Worm (Caenorhabditis elegans) whole organism, midembryonic: ENCODE measurements around the gene srg-24.

Experiments used
- T22C8.4 ChIP-seq: fragments of 200-800 bp; sonication (Bioruptor generic); IDR thresholded peaks from 2 replicates; pipeline ENCODE4 v1.3.6; 2022; ENCODE audit warnings: missing genetic modification characterization, missing compliant biosample characterization
- cog-1 ChIP-seq: sonication (generic microtip); optimal IDR thresholded peaks from 2 replicates; lab custom pipeline; 2016; ENCODE audit warnings: missing genetic modification characterization, missing compliant biosample characterization
- flt-1 ChIP-seq: fragments of 200-800 bp; sonication (Bioruptor generic); IDR thresholded peaks from 2 replicates; pipeline ENCODE4 v1.3.6; 2022; ENCODE audit warnings: missing genetic modification characterization, missing compliant biosample characterization
- klf-2 ChIP-seq: fragments of 200-800 bp; sonication (Bioruptor generic); conservative IDR thresholded peaks from 2 replicates; pipeline ENCODE4 v1.3.6; 2022; ENCODE audit warnings: missing genetic modification reagents, missing genetic modification characterization, missing compliant biosample characterization
- med-1 ChIP-seq: sonication (generic microtip); optimal IDR thresholded peaks from 2 replicates; lab custom pipeline; 2017; ENCODE audit warnings: missing genetic modification characterization, mild to moderate bottlenecking, missing compliant biosample characterization, antibody characterized with exemption, missing genetic modification reagents; ENCODE audit not compliant: insufficient read depth
- ref-1 ChIP-seq: fragments of 200-800 bp; sonication (Bioruptor generic); conservative IDR thresholded peaks from 2 replicates; pipeline ENCODE4 v1.3.6; 2022; ENCODE audit warnings: missing genetic modification reagents, missing genetic modification characterization, missing compliant biosample characterization
- tab-1 ChIP-seq: fragments of 200-800 bp; sonication (Bioruptor generic); IDR thresholded peaks from 2 replicates; pipeline ENCODE4 v1.3.6; 2022; ENCODE audit warnings: missing genetic modification characterization, missing compliant biosample characterization
- ztf-23 ChIP-seq: fragments of 200-800 bp; sonication (Bioruptor generic); IDR thresholded peaks from 2 replicates; pipeline ENCODE4 v1.3.6; 2022; ENCODE audit warnings: missing genetic modification reagents, missing genetic modification characterization, missing compliant biosample characterization
- ztf-29 ChIP-seq: fragments of 200-800 bp; sonication (Bioruptor generic); IDR thresholded peaks from 2 replicates; pipeline ENCODE4 v1.3.6; 2022; ENCODE audit warnings: missing genetic modification reagents, missing genetic modification characterization, missing compliant biosample characterization

Gene srg-24

DNA sequence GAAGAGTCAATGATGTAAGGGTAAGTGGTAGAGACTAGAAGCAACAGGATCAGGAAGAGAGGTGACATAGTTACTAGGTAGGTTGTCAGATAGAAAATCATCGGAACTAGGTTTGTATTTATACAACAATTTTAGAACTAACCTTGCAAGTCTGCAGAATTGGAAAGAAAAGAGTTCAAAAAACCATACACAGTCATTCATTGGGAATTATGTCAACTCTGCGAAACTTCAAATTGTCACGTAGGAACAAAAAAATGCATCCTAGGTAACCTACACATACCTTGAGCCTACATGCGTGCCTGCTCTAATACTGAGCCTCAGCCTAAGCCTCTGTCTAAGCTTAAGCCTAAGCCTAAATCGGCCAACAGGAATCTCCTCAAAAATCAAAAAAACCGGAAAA lies 25.9 kb upstream of the srg-24 start, which contains the start of gene ins-19:
Gene ins-19 (minus strand): TSS at position 101 of the 400 bp plus-strand sequence.
- no peak for TF ChIP-seq cog-1 (tag; lab: Kevin White, UChicago)
- TF ChIP-seq med-1 (GFP tag; lab: Kevin White, UChicago): no peak
- no peak for TF ChIP-seq tab-1 (GFP tag; lab: Robert Waterston, UW)
- no peak for TF ChIP-seq ztf-29 (GFP tag; lab: Robert Waterston, UW)
- TF ChIP-seq klf-2 (GFP tag; lab: Robert Waterston, UW): no peak

DNA sequence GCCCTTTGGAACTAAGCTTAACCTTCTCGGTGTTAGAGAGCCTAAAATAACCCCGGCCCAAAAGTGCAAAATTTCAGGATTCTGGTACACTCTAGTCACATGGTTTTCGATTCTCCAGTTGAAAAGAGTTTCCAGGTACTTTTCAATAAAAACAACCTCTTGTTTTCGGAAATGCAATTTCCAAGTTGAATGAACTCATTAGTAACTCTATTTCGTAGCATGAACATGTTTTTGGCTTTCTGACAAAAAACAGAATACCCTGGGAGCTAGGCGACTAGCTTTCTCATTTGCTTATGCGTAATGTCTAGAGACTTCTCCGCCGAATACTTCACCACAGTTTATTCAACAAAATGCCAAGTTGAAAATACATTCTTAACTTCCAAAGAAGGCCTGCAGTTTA lies 22.8 kb upstream of the srg-24 start, which contains the start of gene srh-71:
Gene srh-71 (plus strand): TSS at position 301 of the 400 bp plus-strand sequence.
- TF ChIP-seq ztf-29 (GFP tag; lab: Robert Waterston, UW) (no peak), flt-1 (GFP tag; lab: Robert Waterston, UW) (no peak), ref-1 (no peak), med-1 (GFP tag; lab: Kevin White, UChicago) (no peak), tab-1 (GFP tag; lab: Robert Waterston, UW) (no peak), cog-1 (tag; lab: Kevin White, UChicago) (no peak), T22C8.4 (GFP tag; lab: Robert Waterston, UW) (no peak), klf-2 (GFP tag; lab: Robert Waterston, UW) (no peak), ztf-23 (no peak)

DNA sequence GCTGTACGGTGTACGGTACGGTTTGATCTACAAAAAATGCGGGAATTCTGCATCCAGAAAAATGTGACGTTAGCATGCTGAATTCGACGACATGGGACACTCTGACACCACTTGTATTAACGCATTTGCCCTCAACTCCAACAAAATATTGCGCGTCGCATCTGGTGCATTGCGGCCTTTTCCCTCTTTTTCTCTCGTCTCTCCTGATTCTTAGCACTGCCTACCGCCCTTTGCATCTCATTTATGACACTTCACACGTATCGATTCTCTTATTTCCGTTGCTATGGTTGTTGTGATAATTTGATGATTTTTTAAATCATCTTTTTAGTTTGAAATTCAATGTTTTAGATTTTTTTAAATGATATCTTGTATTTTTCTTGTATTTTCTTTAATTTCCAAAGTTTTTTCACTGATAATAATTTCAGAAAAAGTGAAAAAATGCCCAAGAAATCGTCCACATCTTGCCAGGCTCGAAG lies 18.5 kb upstream of the srg-24 start, which contains the start of gene T10D4.6:
Gene T10D4.6 (plus strand): TSS at position 426 of the 476 bp plus-strand sequence.
- TF ChIP-seq cog-1 (tag; lab: Kevin White, UChicago) (peak; percentile 15), T22C8.4 (GFP tag; lab: Robert Waterston, UW) (peak; percentile 53), ref-1 (no peak)

DNA sequence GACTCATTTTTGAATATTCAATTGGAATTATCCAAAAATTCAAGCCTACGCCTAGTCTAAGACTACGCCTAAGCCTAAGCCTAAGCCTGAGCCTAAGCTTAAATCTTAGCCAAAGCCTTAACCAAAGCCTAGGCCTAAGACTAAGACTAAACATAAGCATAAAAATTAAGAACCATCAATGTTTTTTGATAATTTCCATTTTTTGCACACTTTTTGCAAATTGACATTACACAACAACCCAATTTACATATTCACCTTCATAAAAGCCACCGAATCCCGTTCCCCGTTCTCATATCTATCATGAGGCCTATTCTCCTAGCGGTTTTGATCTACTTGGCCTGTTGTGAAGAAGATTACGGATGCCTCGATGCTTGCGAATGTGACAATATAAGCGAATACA lies 17.0 kb upstream of the srg-24 start, which contains the start of gene T10D4.7:
Gene T10D4.7 (plus strand): TSS at position 301 of the 400 bp plus-strand sequence.
- TF ChIP-seq klf-2 (GFP tag; lab: Robert Waterston, UW) (no peak), tab-1 (GFP tag; lab: Robert Waterston, UW) (no peak), ref-1 (no peak), cog-1 (tag; lab: Kevin White, UChicago) (no peak), T22C8.4 (GFP tag; lab: Robert Waterston, UW) (no peak), ztf-23 (no peak), flt-1 (GFP tag; lab: Robert Waterston, UW) (no peak), ztf-29 (GFP tag; lab: Robert Waterston, UW) (no peak), med-1 (GFP tag; lab: Kevin White, UChicago) (no peak)

DNA sequence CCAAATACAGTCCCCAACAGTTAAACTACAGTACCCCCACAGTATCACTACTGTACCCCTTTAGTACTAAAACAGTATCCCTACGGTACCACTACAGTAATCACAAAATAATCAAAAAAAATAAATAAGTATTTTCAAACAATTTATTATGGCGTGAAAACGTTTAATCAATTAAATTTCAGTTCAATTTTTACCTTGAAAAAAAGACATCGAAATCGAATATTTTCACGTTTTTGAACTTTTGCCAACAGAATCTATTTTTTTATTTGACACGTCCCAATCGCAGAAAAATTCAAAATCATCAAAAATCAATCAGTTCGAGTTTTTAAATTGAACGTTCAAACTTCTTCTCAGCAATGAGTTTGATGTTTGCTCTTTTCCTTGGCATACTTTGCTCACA lies 13.5 kb upstream of the srg-24 start, which contains the start of gene clec-123:
Gene clec-123 (plus strand): TSS at position 301 of the 400 bp plus-strand sequence.
- TF ChIP-seq flt-1 (GFP tag; lab: Robert Waterston, UW) (no peak), ztf-29 (GFP tag; lab: Robert Waterston, UW) (no peak), klf-2 (GFP tag; lab: Robert Waterston, UW) (no peak), cog-1 (tag; lab: Kevin White, UChicago) (no peak)

DNA sequence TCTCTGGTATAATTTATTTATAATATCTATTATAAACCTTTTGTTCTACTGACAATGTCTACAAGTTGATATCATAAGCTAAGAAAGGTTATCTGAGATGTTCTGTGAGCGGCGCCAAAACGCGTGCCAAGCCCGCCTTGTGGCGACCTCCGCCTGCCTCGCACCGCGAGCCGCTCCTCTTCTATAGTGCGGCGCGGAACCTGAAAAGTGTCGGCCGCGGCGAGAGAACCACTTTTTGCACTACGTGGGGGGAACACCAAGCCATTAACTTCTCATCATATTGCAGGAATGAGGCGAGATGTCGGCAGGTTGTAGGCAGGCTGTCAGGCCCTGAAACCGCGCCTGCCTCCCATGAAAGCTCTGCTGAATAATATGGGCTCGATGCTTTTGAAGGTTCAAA lies 12.8 kb upstream of the srg-24 start:
- no peak for TF ChIP-seq ztf-29 (GFP tag; lab: Robert Waterston, UW)
- no peak for TF ChIP-seq med-1 (GFP tag; lab: Kevin White, UChicago)
- no peak for TF ChIP-seq flt-1 (GFP tag; lab: Robert Waterston, UW)
- no peak for TF ChIP-seq ztf-23
- no peak for TF ChIP-seq cog-1 (tag; lab: Kevin White, UChicago)
- 0 out of 2 replicates have a peak, but pooled peaks have one; percentile 14 for TF ChIP-seq tab-1 (GFP tag; lab: Robert Waterston, UW)
- TF ChIP-seq T22C8.4 (GFP tag; lab: Robert Waterston, UW): no peak
- TF ChIP-seq klf-2 (GFP tag; lab: Robert Waterston, UW): no peak

DNA sequence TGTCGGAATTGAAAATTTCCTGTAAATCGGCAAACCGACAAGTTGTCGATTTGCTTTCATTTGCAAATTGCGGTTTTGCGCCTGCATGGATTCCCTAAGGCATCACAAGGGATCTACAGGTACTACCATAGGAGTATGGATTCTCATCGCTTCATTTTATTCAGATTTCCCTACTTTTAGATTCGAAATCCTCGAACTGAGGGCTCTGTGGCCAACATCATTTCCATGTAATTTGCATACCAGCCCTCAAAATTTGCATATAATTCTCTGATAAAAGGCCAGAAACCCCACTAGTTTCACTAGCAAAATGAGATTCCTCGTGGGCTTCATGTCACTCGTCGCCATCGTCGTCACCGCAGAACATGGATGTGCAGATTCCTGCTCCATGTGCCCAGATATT lies 11.9 kb upstream of the srg-24 start, which contains the start of gene Y25C1A.2:
Gene Y25C1A.2 (plus strand): TSS at position 301 of the 400 bp plus-strand sequence.
- TF ChIP-seq klf-2 (GFP tag; lab: Robert Waterston, UW): no peak
- TF ChIP-seq tab-1 (GFP tag; lab: Robert Waterston, UW): no peak
- no peak for TF ChIP-seq T22C8.4 (GFP tag; lab: Robert Waterston, UW)
- no peak for TF ChIP-seq cog-1 (tag; lab: Kevin White, UChicago)
- no peak for TF ChIP-seq flt-1 (GFP tag; lab: Robert Waterston, UW)
- TF ChIP-seq ref-1: no peak
- TF ChIP-seq ztf-23: no peak
- TF ChIP-seq med-1 (GFP tag; lab: Kevin White, UChicago): no peak
- no peak for TF ChIP-seq ztf-29 (GFP tag; lab: Robert Waterston, UW)

DNA sequence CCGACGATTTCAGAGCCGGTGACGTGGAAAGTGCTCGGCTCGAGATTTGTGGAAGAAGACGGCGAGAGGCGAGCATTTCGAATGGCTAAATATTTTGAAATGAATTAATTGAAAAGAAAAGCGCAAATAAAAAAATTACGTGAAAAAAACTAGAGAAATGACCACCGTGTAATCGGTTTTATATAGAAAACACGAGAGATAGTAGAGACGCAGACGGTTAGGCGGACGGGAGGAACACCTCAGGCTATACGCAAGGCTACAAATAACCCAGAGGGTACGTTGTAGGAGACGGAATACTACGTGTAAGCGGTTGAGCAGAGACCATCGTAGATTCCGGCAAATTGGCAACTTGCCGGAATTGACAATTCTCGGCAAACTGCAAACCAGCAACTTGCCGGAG lies 10.7 kb upstream of the srg-24 start, which contains the start of gene Y25C1A.13:
Gene Y25C1A.13 (minus strand): TSS at position 101 of the 400 bp plus-strand sequence.
- TF ChIP-seq cog-1 (tag; lab: Kevin White, UChicago): no peak
- no peak for TF ChIP-seq flt-1 (GFP tag; lab: Robert Waterston, UW)
- TF ChIP-seq T22C8.4 (GFP tag; lab: Robert Waterston, UW): no peak
- TF ChIP-seq med-1 (GFP tag; lab: Kevin White, UChicago): no peak
- TF ChIP-seq ztf-29 (GFP tag; lab: Robert Waterston, UW): no peak
- TF ChIP-seq klf-2 (GFP tag; lab: Robert Waterston, UW): no peak
- no peak for TF ChIP-seq ztf-23
- no peak for TF ChIP-seq ref-1
- no peak for TF ChIP-seq tab-1 (GFP tag; lab: Robert Waterston, UW)

DNA sequence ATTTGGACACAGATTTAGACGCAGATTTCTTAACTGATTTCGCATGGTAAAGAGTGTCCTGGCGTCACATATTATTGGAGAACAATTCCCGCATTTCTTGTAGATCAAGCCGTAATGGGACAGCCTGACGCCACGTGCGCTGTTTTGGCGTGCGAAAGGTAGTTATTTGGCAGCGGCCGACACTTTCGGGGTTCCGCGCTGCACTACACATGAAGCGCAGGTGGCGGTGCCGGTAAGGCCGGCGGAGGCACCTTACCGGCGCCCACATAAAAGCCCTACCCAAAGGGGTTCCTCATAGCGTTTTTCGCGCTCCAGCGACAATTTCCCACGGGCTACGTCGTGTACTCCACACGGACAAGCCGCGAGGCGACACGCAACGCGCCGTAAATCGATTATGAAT lies 9.7 kb upstream of the srg-24 start:
- TF ChIP-seq T22C8.4 (GFP tag; lab: Robert Waterston, UW): no peak
- no peak for TF ChIP-seq klf-2 (GFP tag; lab: Robert Waterston, UW)
- TF ChIP-seq flt-1 (GFP tag; lab: Robert Waterston, UW): no peak
- TF ChIP-seq ztf-23: no peak
- TF ChIP-seq ref-1: no peak
- no peak for TF ChIP-seq ztf-29 (GFP tag; lab: Robert Waterston, UW)
- no peak for TF ChIP-seq med-1 (GFP tag; lab: Kevin White, UChicago)
- no peak for TF ChIP-seq cog-1 (tag; lab: Kevin White, UChicago)
- no peak for TF ChIP-seq tab-1 (GFP tag; lab: Robert Waterston, UW)
